Worm (Caenorhabditis elegans): ENCODE data around the gene F41E6.8.
A peak's percentile ranks its signal among the peaks of the same experiment; 100 is the strongest.

The F41E6.8 gene

DNA sequence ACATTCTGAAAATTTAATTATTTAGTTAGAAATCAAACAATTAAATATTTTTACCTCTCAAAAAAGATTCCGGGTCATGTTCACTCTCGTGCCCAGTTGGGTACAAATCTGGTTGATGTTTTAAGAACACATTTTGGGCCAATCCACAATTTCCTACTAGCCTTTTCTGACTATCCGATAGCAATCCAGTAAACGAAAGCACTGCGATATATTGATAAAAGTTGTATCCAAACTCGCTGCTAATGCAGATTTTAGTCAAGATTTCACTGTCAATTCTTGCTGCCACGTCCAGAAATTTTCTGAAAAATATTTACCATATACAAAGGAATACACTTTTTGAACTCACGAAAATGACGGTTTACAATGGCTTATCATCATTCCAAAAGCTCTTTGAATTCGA is 32.1 kb downstream of the F41E6.8 start:
- TF ChIP-seq lin-39 (tag; optimal IDR thresholded peaks at IDR 0.05): no peak
- TF ChIP-seq nhr-43 (tag; optimal IDR thresholded peaks at IDR 0.05; ENCODE audit: poor library complexity, severe bottlenecking): no peak
- no peak for TF ChIP-seq nhr-237 (tag; optimal IDR thresholded peaks at IDR 0.05)
- no peak for TF ChIP-seq unc-39 (tag; optimal IDR thresholded peaks at IDR 0.05)
- no peak for TF ChIP-seq lsy-12 (tag; optimal IDR thresholded peaks at IDR 0.05)
- TF ChIP-seq ceh-9 (tag; optimal IDR thresholded peaks at IDR 0.05): no peak
- TF ChIP-seq nhr-67 (tag; optimal IDR thresholded peaks at IDR 0.05): no peak
- TF ChIP-seq nhr-76 (tag; optimal IDR thresholded peaks at IDR 0.05): no peak
- no peak for TF ChIP-seq unc-62 (GFP tag; optimal IDR thresholded peaks at IDR 0.05)
- no peak for TF ChIP-seq daf-12 (tag; optimal IDR thresholded peaks at IDR 0.05)
- no peak for TF ChIP-seq tbx-2 (tag; optimal IDR thresholded peaks at IDR 0.05)
- TF ChIP-seq egl-27 (tag; optimal IDR thresholded peaks at IDR 0.05): no peak
- no peak for TF ChIP-seq sea-2 (GFP tag; optimal IDR thresholded peaks at IDR 0.05)
- TF ChIP-seq fkh-10 (GFP tag; optimal IDR thresholded peaks at IDR 0.05): no peak
- no peak for TF ChIP-seq ceh-28 (tag; optimal IDR thresholded peaks at IDR 0.05)
- TF ChIP-seq ama-1 (optimal IDR thresholded peaks at IDR 0.05): no peak
- TF ChIP-seq ceh-82 (tag; optimal IDR thresholded peaks at IDR 0.05): no peak

DNA sequence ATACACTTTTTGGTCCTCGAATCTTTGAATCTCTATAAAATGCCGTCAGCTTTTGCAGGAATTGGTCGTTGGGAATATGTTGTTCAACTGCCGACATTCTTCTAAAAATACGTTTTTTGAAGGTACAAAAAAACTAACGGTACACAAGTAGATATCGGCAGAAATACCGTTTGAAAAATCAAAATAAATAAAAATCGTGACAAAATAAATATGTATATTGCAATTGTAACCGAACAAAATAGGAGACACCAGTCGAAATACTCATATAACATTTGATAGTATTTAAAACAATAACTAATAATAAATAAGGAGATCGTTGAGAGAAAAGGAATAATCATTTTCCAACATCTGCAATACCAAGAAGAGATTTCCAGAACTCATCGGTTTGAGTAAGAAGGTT is 36.2 kb downstream of the F41E6.8 start, which contains the start of gene F25G6.8:
Gene F25G6.8, minus strand, starts transcription at position 101 of the 400 bp plus-strand sequence.
- TF ChIP-seq elt-3 (tag; optimal IDR thresholded peaks at IDR 0.05) (no peak), R02D3.7 (tag; optimal IDR thresholded peaks at IDR 0.05) (no peak), jun-1 (tag; optimal IDR thresholded peaks at IDR 0.05) (no peak), elt-1 (tag; optimal IDR thresholded peaks at IDR 0.05) (no peak), hmg-11 (tag; optimal IDR thresholded peaks at IDR 0.05) (no peak)

ce11 chrV:8560916-8561315 is 40.4 kb downstream of the F41E6.8 start, which contains the start of gene acr-16:
TSS of gene acr-16 (plus strand) at chrV:8561216.
- TF ChIP-seq nhr-77 (tag; optimal IDR thresholded peaks at IDR 0.05) (no peak), ceh-9 (tag; optimal IDR thresholded peaks at IDR 0.05) (no peak), nhr-28 (tag; optimal IDR thresholded peaks at IDR 0.05) (no peak), ceh-28 (tag; optimal IDR thresholded peaks at IDR 0.05) (no peak), nhr-67 (tag; optimal IDR thresholded peaks at IDR 0.05) (no peak), nhr-25 (tag; optimal IDR thresholded peaks at IDR 0.05) (no peak), unc-39 (tag; optimal IDR thresholded peaks at IDR 0.05) (no peak), zag-1 (tag; optimal IDR thresholded peaks at IDR 0.05) (no peak), ama-1 (optimal IDR thresholded peaks at IDR 0.05) (no peak), nhr-43 (tag; optimal IDR thresholded peaks at IDR 0.05; ENCODE audit: poor library complexity, severe bottlenecking) (no peak), nfya-1 (tag; optimal IDR thresholded peaks at IDR 0.05; ENCODE audit: insufficient read depth) (no peak), mml-1 (tag; optimal IDR thresholded peaks at IDR 0.05) (no peak)

ce11 chrV:8555955-8556354 is 45.4 kb downstream of the F41E6.8 start:
- no peak for TF ChIP-seq tbx-2 (tag; optimal IDR thresholded peaks at IDR 0.05)

DNA sequence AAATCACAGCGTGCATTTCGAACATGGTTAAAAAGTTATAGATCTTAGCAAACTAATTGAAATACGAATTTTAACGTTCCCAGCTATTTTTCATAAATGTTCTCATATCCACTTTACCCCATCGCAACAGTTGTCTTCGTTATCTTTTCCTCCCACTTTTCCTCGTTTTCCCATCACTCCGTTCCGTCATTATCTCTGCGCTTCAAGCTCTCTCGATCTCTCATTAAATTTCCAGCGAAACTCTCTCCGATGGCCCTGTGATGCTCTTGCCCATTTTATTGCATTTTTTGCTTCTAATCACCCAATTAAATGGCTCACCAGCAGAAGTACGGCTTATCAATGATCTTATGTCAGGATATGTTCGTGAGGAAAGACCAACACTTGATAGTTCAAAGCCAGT is 48.9 kb downstream of the F41E6.8 start, which contains the start of gene acr-15:
Gene acr-15, plus strand, starts transcription at position 236 of the 400 bp plus-strand sequence.
- no peak for TF ChIP-seq ztf-4 (tag; optimal IDR thresholded peaks at IDR 0.05)
- no peak for TF ChIP-seq daf-12 (tag; optimal IDR thresholded peaks at IDR 0.05)
- peak; percentile 97 for TF ChIP-seq egl-5 (tag; optimal IDR thresholded peaks at IDR 0.05)
- TF ChIP-seq nhr-12 (tag; optimal IDR thresholded peaks at IDR 0.05): no peak
